Worm (Caenorhabditis elegans) whole organism, early embryonic: ENCODE data around the gene F38B7.2.

ENCODE experiments used
- B0310.2 ChIP-seq: sonication (generic microtip); optimal IDR thresholded peaks from 2 replicates; lab custom pipeline; 2016; ENCODE audit warnings: mild to moderate bottlenecking, missing genetic modification characterization, missing compliant biosample characterization
- F13C5.2 ChIP-seq: sonication (generic microtip); optimal IDR thresholded peaks from 2 replicates; lab custom pipeline; 2017; ENCODE audit warnings: mild to moderate bottlenecking, missing genetic modification characterization, inconsistent platforms, missing compliant biosample characterization
- aly-1 ChIP-seq: sonication (generic microtip); optimal IDR thresholded peaks from 2 replicates; lab custom pipeline; 2016; ENCODE audit warnings: missing genetic modification characterization, missing compliant biosample characterization
- ama-1 ChIP-seq: fragments of 150-350 bp; optimal IDR thresholded peaks from 2 replicates; lab custom pipeline; 2014
- ceh-13 ChIP-seq: fragments of 200-800 bp; sonication (Bioruptor generic); optimal IDR thresholded peaks from 2 replicates; lab custom pipeline; 2018; ENCODE audit warnings: mild to moderate bottlenecking, missing genetic modification characterization, missing compliant biosample characterization
- ceh-36 ChIP-seq: sonication (generic microtip); optimal IDR thresholded peaks from 2 replicates; lab custom pipeline; 2016; ENCODE audit warnings: missing genetic modification characterization, inconsistent platforms, missing compliant biosample characterization
- ets-7 ChIP-seq: sonication (generic microtip); optimal IDR thresholded peaks from 2 replicates; lab custom pipeline; 2016; ENCODE audit warnings: missing genotype, missing genetic modification characterization, missing compliant biosample characterization
- flt-1 ChIP-seq: fragments of 200-800 bp; sonication (Bioruptor generic); IDR thresholded peaks from 2 replicates; pipeline ENCODE4 v1.3.6; 2022; ENCODE audit warnings: missing genetic modification characterization, missing compliant biosample characterization
- hmbx-1 ChIP-seq: sonication (generic microtip); optimal IDR thresholded peaks from 2 replicates; lab custom pipeline; 2016; ENCODE audit warnings: mild to moderate bottlenecking, missing genetic modification characterization, missing compliant biosample characterization
- hmg-4 ChIP-seq: fragments of 200-800 bp; sonication (Bioruptor generic); optimal IDR thresholded peaks from 2 replicates; lab custom pipeline; 2018; ENCODE audit warnings: mild to moderate bottlenecking, missing genetic modification characterization, missing compliant biosample characterization
- hnd-1 ChIP-seq: sonication (generic microtip); optimal IDR thresholded peaks from 2 replicates; lab custom pipeline; 2016; ENCODE audit warnings: missing genetic modification characterization, missing compliant biosample characterization
- pes-1 ChIP-seq: fragments of 200-800 bp; sonication (Bioruptor generic); IDR thresholded peaks from 2 replicates; pipeline ENCODE4 v1.3.6; 2022; ENCODE audit warnings: missing genetic modification reagents, missing genetic modification characterization, missing compliant biosample characterization
- scrt-1 ChIP-seq: fragments of 200-800 bp; sonication (Bioruptor generic); IDR thresholded peaks from 2 replicates; pipeline ENCODE4 v1.3.6; 2022; ENCODE audit warnings: missing genetic modification characterization, missing compliant biosample characterization
- sea-1 ChIP-seq: fragments of 200-800 bp; sonication (Bioruptor generic); conservative IDR thresholded peaks from 2 replicates; pipeline ENCODE4 v1.3.6; 2022; ENCODE audit warnings: missing genetic modification characterization, missing compliant biosample characterization
- tbx-11 ChIP-seq: fragments of 200-800 bp; sonication (Bioruptor generic); IDR thresholded peaks from 2 replicates; pipeline ENCODE4 v1.3.6; 2022; ENCODE audit warnings: missing genetic modification characterization, missing compliant biosample characterization
- tbx-37 ChIP-seq: fragments of 200-800 bp; sonication (Bioruptor generic); conservative IDR thresholded peaks from 2 replicates; pipeline ENCODE4 v1.3.6; 2022; ENCODE audit warnings: missing genetic modification reagents, missing genetic modification characterization, missing compliant biosample characterization
- tra-4 ChIP-seq: sonication (generic microtip); optimal IDR thresholded peaks from 2 replicates; lab custom pipeline; 2017; ENCODE audit warnings: missing genetic modification characterization, missing compliant biosample characterization

F38B7.2 gene

ce11 chrV:11543564-11543963 is at the start of gene F38B7.2:
Gene F38B7.2 (plus strand): TSS chrV:11543963.
- TF ChIP-seq hnd-1 (no peak), ceh-36 (tag; lab: Kevin White, UChicago) (no peak), tbx-37 (GFP tag; lab: Robert Waterston, UW) (no peak), aly-1 (tag; lab: Kevin White, UChicago) (no peak), F13C5.2 (no peak), pes-1 (GFP tag; lab: Robert Waterston, UW) (no peak), flt-1 (GFP tag; lab: Robert Waterston, UW) (no peak), ets-7 (tag; lab: Kevin White, UChicago) (no peak), ceh-13 (GFP tag; lab: Kevin White, UChicago) (no peak)

ce11 chrV:11496283-11496682 is 47.5 kb upstream of the F38B7.2 start, which contains the start of gene htrl-1:
Gene htrl-1 (minus strand): TSS chrV:11496383.
- TF ChIP-seq scrt-1 (GFP tag; lab: Robert Waterston, UW) (no peak), ceh-36 (tag; lab: Kevin White, UChicago) (no peak), ama-1 (no peak), ceh-13 (GFP tag; lab: Kevin White, UChicago) (no peak), hmg-4 (GFP tag; lab: Kevin White, UChicago) (no peak), hmbx-1 (tag; lab: Kevin White, UChicago) (no peak), sea-1 (GFP tag; lab: Robert Waterston, UW) (no peak), flt-1 (GFP tag; lab: Robert Waterston, UW) (no peak), tbx-37 (GFP tag; lab: Robert Waterston, UW) (no peak), tra-4 (tag; lab: Kevin White, UChicago) (no peak), aly-1 (tag; lab: Kevin White, UChicago) (no peak), F13C5.2 (no peak), ets-7 (tag; lab: Kevin White, UChicago) (no peak), tbx-11 (GFP tag; lab: Robert Waterston, UW) (no peak), hnd-1 (no peak), pes-1 (GFP tag; lab: Robert Waterston, UW) (no peak)

ce11 chrV:11497475-11497874 is 46.3 kb upstream of the F38B7.2 start:
- no peak for TF ChIP-seq F13C5.2
- TF ChIP-seq flt-1 (GFP tag; lab: Robert Waterston, UW): no peak
- TF ChIP-seq scrt-1 (GFP tag; lab: Robert Waterston, UW): no peak
- TF ChIP-seq tbx-37 (GFP tag; lab: Robert Waterston, UW): no peak
- TF ChIP-seq ama-1: no peak
- TF ChIP-seq B0310.2 (tag; lab: Kevin White, UChicago): no peak
- no peak for TF ChIP-seq pes-1 (GFP tag; lab: Robert Waterston, UW)
- no peak for TF ChIP-seq tra-4 (tag; lab: Kevin White, UChicago)

- TF ChIP-seq tra-4 (tag; lab: Kevin White, UChicago) (no peak), hmbx-1 (tag; lab: Kevin White, UChicago) (no peak), aly-1 (tag; lab: Kevin White, UChicago) (no peak), hnd-1 (no peak), ama-1 (no peak), tbx-11 (GFP tag; lab: Robert Waterston, UW) (no peak), ceh-13 (GFP tag; lab: Kevin White, UChicago) (no peak), F13C5.2 (no peak), ceh-36 (tag; lab: Kevin White, UChicago) (no peak), flt-1 (GFP tag; lab: Robert Waterston, UW) (no peak), tbx-37 (GFP tag; lab: Robert Waterston, UW) (no peak), ets-7 (tag; lab: Kevin White, UChicago) (no peak), scrt-1 (GFP tag; lab: Robert Waterston, UW) (no peak), B0310.2 (tag; lab: Kevin White, UChicago) (no peak), pes-1 (GFP tag; lab: Robert Waterston, UW) (no peak), hmg-4 (GFP tag; lab: Kevin White, UChicago) (no peak), sea-1 (GFP tag; lab: Robert Waterston, UW) (no peak)
Observed at ce11 chrV:11499786-11500185, 44.0 kb upstream of the F38B7.2 start.

- TF ChIP-seq B0310.2 (tag; lab: Kevin White, UChicago) (no peak), tra-4 (tag; lab: Kevin White, UChicago) (no peak), scrt-1 (GFP tag; lab: Robert Waterston, UW) (no peak), ets-7 (tag; lab: Kevin White, UChicago) (no peak), tbx-37 (GFP tag; lab: Robert Waterston, UW) (no peak), sea-1 (GFP tag; lab: Robert Waterston, UW) (no peak)
Observed at ce11 chrV:11500980-11501379, 42.8 kb upstream of the F38B7.2 start.

ce11 chrV:11503081-11503751 is 40.5 kb upstream of the F38B7.2 start, which contains the start of gene C55A6.12:
Gene C55A6.12 (minus strand): TSS chrV:11503131.
- no peak for TF ChIP-seq ets-7 (tag; lab: Kevin White, UChicago)
- no peak for TF ChIP-seq sea-1 (GFP tag; lab: Robert Waterston, UW)
- TF ChIP-seq scrt-1 (GFP tag; lab: Robert Waterston, UW): no peak
- no peak for TF ChIP-seq F13C5.2
- TF ChIP-seq ceh-13 (GFP tag; lab: Kevin White, UChicago): no peak
- no peak for TF ChIP-seq pes-1 (GFP tag; lab: Robert Waterston, UW)
- TF ChIP-seq tbx-37 (GFP tag; lab: Robert Waterston, UW): no peak

ce11 chrV:11504853-11505397 is 38.8 kb upstream of the F38B7.2 start, which contains the start of the genes C55A6.1 and C55A6.10:
Gene C55A6.1 (minus strand): TSS chrV:11504968.
Gene C55A6.10 (plus strand): TSS chrV:11505347.
- TF ChIP-seq sea-1 (GFP tag; lab: Robert Waterston, UW): peak; percentile 57; the same call in 1 of the 2 replicates
- TF ChIP-seq scrt-1 (GFP tag; lab: Robert Waterston, UW): 0 out of 2 replicates have a peak, but pooled peaks have one; percentile 53
- TF ChIP-seq ets-7 (tag; lab: Kevin White, UChicago): peak; percentile 15
- peak; percentile 62; the same call in 1 of the 2 replicates for TF ChIP-seq tbx-11 (GFP tag; lab: Robert Waterston, UW)
